Worm (Caenorhabditis elegans) whole organism, midembryonic: ENCODE measurements around the gene gid-2.

Experiments
- T22C8.4 ChIP-seq: fragments of 200-800 bp; sonication (Bioruptor generic); IDR thresholded peaks from 2 replicates; pipeline ENCODE4 v1.3.6; 2022; ENCODE audit warnings: missing genetic modification characterization, missing compliant biosample characterization
- cog-1 ChIP-seq: sonication (generic microtip); optimal IDR thresholded peaks from 2 replicates; lab custom pipeline; 2016; ENCODE audit warnings: missing genetic modification characterization, missing compliant biosample characterization
- flt-1 ChIP-seq: fragments of 200-800 bp; sonication (Bioruptor generic); IDR thresholded peaks from 2 replicates; pipeline ENCODE4 v1.3.6; 2022; ENCODE audit warnings: missing genetic modification characterization, missing compliant biosample characterization
- klf-2 ChIP-seq: fragments of 200-800 bp; sonication (Bioruptor generic); conservative IDR thresholded peaks from 2 replicates; pipeline ENCODE4 v1.3.6; 2022; ENCODE audit warnings: missing genetic modification reagents, missing genetic modification characterization, missing compliant biosample characterization
- med-1 ChIP-seq: sonication (generic microtip); optimal IDR thresholded peaks from 2 replicates; lab custom pipeline; 2017; ENCODE audit warnings: missing genetic modification characterization, mild to moderate bottlenecking, missing compliant biosample characterization, antibody characterized with exemption, missing genetic modification reagents; ENCODE audit not compliant: insufficient read depth
- ref-1 ChIP-seq: fragments of 200-800 bp; sonication (Bioruptor generic); conservative IDR thresholded peaks from 2 replicates; pipeline ENCODE4 v1.3.6; 2022; ENCODE audit warnings: missing genetic modification reagents, missing genetic modification characterization, missing compliant biosample characterization
- tab-1 ChIP-seq: fragments of 200-800 bp; sonication (Bioruptor generic); IDR thresholded peaks from 2 replicates; pipeline ENCODE4 v1.3.6; 2022; ENCODE audit warnings: missing genetic modification characterization, missing compliant biosample characterization
- ztf-23 ChIP-seq: fragments of 200-800 bp; sonication (Bioruptor generic); IDR thresholded peaks from 2 replicates; pipeline ENCODE4 v1.3.6; 2022; ENCODE audit warnings: missing genetic modification reagents, missing genetic modification characterization, missing compliant biosample characterization
- ztf-29 ChIP-seq: fragments of 200-800 bp; sonication (Bioruptor generic); IDR thresholded peaks from 2 replicates; pipeline ENCODE4 v1.3.6; 2022; ENCODE audit warnings: missing genetic modification reagents, missing genetic modification characterization, missing compliant biosample characterization

gid-2 gene

DNA sequence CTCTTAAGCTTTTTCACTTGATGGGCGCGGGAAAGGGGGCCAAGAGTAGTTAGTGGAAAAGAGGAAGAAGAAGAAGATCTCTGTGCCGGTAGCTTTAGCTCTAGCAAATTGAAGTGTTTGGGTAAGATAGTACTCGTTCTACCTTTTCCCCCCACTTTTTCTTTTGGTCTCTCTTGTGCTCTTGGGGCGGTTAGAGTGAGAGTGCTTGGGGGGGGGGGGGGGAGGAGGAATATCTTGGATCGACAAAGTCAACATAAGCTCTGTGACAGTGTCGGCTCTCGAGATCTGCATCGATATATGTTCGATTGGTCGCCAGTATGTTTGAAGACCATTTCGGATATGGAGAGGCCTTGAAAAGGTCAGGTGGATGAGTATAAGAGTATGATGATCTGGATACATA is 21.0 kb upstream of the gid-2 start, which contains the start of gene fox-1:
Gene fox-1, minus strand, starts transcription at position 101 of the 400 bp plus-strand sequence.
- TF ChIP-seq med-1 (GFP tag; lab: Kevin White, UChicago) (no peak), ref-1 (no peak), ztf-29 (no peak), cog-1 (no peak), flt-1 (GFP tag; lab: Robert Waterston, UW) (no peak), tab-1 (no peak), ztf-23 (GFP tag; lab: Robert Waterston, UW) (no peak), T22C8.4 (GFP tag; lab: Robert Waterston, UW) (no peak)

DNA sequence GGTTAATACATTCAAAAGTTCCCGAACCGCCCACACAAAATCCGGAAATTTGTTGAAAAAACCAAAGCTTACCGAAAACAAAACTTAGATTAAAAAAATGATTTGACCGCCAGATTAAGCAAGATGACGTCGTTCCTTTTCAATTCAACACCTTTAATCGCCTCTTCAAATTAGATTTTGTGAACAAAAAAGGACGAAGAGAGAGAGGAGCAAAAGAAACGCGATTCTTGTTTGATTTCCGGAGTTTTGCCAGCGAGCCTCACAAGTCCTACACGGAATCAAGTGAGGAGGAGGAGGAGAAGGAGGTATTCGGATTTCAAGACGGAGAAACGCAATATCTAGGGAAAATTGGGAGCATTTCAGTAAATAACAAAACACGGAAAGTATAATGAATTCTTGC is 18.7 kb upstream of the gid-2 start:
- no peak for TF ChIP-seq T22C8.4 (GFP tag; lab: Robert Waterston, UW)

DNA sequence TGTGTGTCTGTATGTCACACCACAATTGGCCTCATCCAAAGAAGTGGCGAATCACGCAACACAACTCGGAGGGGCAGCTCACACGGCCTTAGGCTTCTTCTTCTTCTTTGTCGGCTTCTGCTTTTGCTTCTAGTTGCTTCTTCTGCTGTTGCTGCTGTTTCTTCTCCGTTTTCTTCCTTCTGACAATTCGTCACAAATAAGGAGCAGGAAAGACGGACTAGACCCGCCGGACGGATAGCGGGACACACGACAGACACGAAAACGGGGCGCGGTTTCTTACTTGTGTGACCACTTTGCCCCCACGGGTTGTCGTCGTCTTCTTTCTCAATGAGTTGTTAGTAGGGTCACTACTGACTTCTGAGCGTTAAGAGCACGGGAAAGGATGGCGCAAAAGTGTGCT is 17.4 kb upstream of the gid-2 start:
- no peak for TF ChIP-seq med-1 (GFP tag; lab: Kevin White, UChicago)
- no peak for TF ChIP-seq ref-1
- no peak for TF ChIP-seq ztf-29
- TF ChIP-seq flt-1 (GFP tag; lab: Robert Waterston, UW) = no peak
- TF ChIP-seq tab-1 = no peak
- TF ChIP-seq klf-2 (GFP tag; lab: Robert Waterston, UW) = no peak
- no peak for TF ChIP-seq cog-1
- no peak for TF ChIP-seq ztf-23 (GFP tag; lab: Robert Waterston, UW)
- no peak for TF ChIP-seq T22C8.4 (GFP tag; lab: Robert Waterston, UW)

DNA sequence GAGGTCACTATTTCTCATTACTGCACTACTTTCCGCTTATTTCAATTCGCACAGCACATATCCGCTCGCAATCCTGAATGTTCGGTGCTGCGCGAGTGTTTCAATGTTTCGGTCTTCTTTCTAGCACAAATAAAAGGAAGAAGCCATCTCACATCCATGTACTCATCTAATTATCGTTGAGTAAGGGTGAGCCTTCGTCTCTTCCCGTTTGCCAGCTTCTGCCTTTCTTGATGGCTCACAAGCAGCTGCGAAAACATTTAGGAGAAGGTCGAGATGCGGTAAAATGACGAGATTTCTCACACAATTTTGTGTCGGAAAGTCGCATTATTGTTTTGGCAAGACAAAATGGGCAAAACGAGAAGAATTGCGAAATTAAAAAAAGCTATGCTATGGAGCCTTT is 16.2 kb upstream of the gid-2 start:
- TF ChIP-seq tab-1 = no peak
- TF ChIP-seq ref-1 = no peak
- TF ChIP-seq flt-1 (GFP tag; lab: Robert Waterston, UW) = no peak
- TF ChIP-seq klf-2 (GFP tag; lab: Robert Waterston, UW) = no peak
- no peak for TF ChIP-seq ztf-23 (GFP tag; lab: Robert Waterston, UW)
- no peak for TF ChIP-seq T22C8.4 (GFP tag; lab: Robert Waterston, UW)
- no peak for TF ChIP-seq cog-1
- TF ChIP-seq ztf-29 = no peak
- TF ChIP-seq med-1 (GFP tag; lab: Kevin White, UChicago) = no peak

DNA sequence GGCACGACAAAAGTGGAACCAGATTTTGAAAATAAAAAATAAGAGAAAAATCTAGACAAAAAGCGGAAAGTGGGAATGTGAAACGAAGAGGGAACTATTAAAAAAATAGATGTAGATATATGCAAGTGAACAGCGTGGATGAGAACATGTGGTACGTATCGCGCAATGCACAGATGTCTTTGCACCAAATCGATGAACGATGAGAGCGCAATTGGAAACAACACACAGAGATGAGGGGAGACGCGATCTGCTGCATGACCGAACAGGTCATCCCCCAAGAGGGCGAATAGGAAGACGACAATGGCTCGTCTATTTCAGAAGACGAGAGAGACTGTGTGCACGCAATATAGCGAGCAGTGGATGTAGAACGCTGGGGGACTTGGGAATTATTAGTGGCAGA is 14.0 kb upstream of the gid-2 start:
- TF ChIP-seq med-1 (GFP tag; lab: Kevin White, UChicago) (no peak), ztf-29 (no peak), cog-1 (no peak), flt-1 (GFP tag; lab: Robert Waterston, UW) (0 out of 2 replicates have a peak, but pooled peaks have one; percentile 25), T22C8.4 (GFP tag; lab: Robert Waterston, UW) (no peak), klf-2 (GFP tag; lab: Robert Waterston, UW) (no peak), tab-1 (0 out of 2 replicates have a peak, but pooled peaks have one; percentile 53), ref-1 (no peak), ztf-23 (GFP tag; lab: Robert Waterston, UW) (no peak)

DNA sequence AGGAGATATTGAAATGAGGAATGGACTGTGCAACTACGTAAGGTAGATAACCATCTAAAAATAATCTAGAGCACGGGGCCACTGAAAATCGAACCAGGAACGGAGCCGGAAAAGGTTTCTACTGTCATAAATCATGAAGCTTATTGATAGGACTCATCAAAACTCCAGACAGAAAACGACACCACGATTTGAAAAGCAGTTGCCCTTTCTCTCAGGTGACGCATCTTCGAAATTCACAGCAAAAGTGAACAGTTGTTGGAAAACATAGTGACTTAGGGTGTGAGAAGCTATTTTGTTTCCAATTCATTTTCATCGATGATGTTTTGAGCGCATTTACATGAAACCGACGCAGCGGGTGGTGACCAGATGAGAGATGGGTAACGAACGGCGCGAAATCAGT is 13.5 kb upstream of the gid-2 start:
- TF ChIP-seq flt-1 (GFP tag; lab: Robert Waterston, UW) (no peak), cog-1 (no peak), med-1 (GFP tag; lab: Kevin White, UChicago) (no peak), T22C8.4 (GFP tag; lab: Robert Waterston, UW) (no peak), ztf-29 (no peak), tab-1 (no peak), ztf-23 (GFP tag; lab: Robert Waterston, UW) (no peak), klf-2 (GFP tag; lab: Robert Waterston, UW) (no peak), ref-1 (no peak)

- TF ChIP-seq flt-1 (GFP tag; lab: Robert Waterston, UW) (no peak), med-1 (GFP tag; lab: Kevin White, UChicago) (no peak), tab-1 (0 out of 2 replicates have a peak, but pooled peaks have one; percentile 42)
Observed at ce11 chrX:2450994-2451393, 12.2 kb upstream of the gid-2 start.

DNA sequence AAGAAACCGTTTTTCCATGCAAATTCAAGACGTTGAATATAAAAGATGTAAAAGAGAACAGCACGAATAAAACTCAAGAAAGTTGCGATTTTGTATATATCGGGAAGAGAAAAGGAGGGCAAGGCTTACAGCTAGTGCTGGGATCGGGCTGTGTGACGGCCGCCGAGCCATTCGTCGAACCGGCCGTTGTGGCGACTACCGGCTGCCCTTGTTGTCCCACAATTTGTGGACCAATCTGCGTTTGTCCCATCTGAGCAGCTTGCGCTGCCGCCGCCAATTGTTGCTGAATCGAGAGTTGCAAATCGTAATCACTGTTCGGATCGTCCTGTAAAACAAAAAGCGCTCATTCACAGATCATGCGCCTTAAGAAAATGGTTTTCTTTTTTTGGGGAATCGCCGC is 8.5 kb upstream of the gid-2 start:
- TF ChIP-seq T22C8.4 (GFP tag; lab: Robert Waterston, UW) (no peak), klf-2 (GFP tag; lab: Robert Waterston, UW) (no peak), ztf-29 (no peak), cog-1 (no peak), med-1 (GFP tag; lab: Kevin White, UChicago) (no peak), ztf-23 (GFP tag; lab: Robert Waterston, UW) (no peak), flt-1 (GFP tag; lab: Robert Waterston, UW) (no peak), tab-1 (no peak)

- TF ChIP-seq ref-1 = no peak
- TF ChIP-seq cog-1 = no peak
- no peak for TF ChIP-seq tab-1
- no peak for TF ChIP-seq ztf-29
Observed at ce11 chrX:2446185-2446584, 7.4 kb upstream of the gid-2 start.

- no peak for TF ChIP-seq T22C8.4 (GFP tag; lab: Robert Waterston, UW)
- TF ChIP-seq klf-2 (GFP tag; lab: Robert Waterston, UW) = no peak
- no peak for TF ChIP-seq ztf-29
- TF ChIP-seq cog-1 = no peak
- TF ChIP-seq flt-1 (GFP tag; lab: Robert Waterston, UW) = no peak
- TF ChIP-seq med-1 (GFP tag; lab: Kevin White, UChicago) = no peak
- TF ChIP-seq ztf-23 (GFP tag; lab: Robert Waterston, UW) = no peak
- no peak for TF ChIP-seq tab-1
- TF ChIP-seq ref-1 = no peak
Observed at ce11 chrX:2443304-2443703, 4.5 kb upstream of the gid-2 start, which contains the start of gene T07D1.3. Gene T07D1.3, minus strand, starts transcription at chrX:2443404.

ce11 chrX:2441163-2441562 is 2.4 kb upstream of the gid-2 start:
- TF ChIP-seq med-1 (GFP tag; lab: Kevin White, UChicago) = no peak
- TF ChIP-seq T22C8.4 (GFP tag; lab: Robert Waterston, UW) = no peak
- TF ChIP-seq ref-1 = no peak
- TF ChIP-seq ztf-23 (GFP tag; lab: Robert Waterston, UW) = no peak
- TF ChIP-seq cog-1 = no peak
- no peak for TF ChIP-seq klf-2 (GFP tag; lab: Robert Waterston, UW)
- no peak for TF ChIP-seq ztf-29
- no peak for TF ChIP-seq tab-1
- no peak for TF ChIP-seq flt-1 (GFP tag; lab: Robert Waterston, UW)
